Worm (Caenorhabditis elegans) whole organism, L4/young adult: ENCODE measurements around the gene nhr-3.
"Not testable (repeated sequence)": the region's sequence is repeated elsewhere in the genome, so short reads cannot be mapped to it uniquely, and the experiment has no call there.

Experiments
- W03F9.2 ChIP-seq: fragments of 150-350 bp; optimal IDR thresholded peaks from 2 replicates; lab custom pipeline; 2014; ENCODE audit warnings: missing biosample characterization, missing genetic modification characterization
- dao-5 ChIP-seq: sonication (generic microtip); optimal IDR thresholded peaks from 2 replicates; lab custom pipeline; 2016; ENCODE audit warnings: missing genotype, missing genetic modification characterization, moderate library complexity, missing compliant biosample characterization
- him-1 ChIP-seq: sonication (generic microtip); optimal IDR thresholded peaks from 2 replicates; lab custom pipeline; 2016; ENCODE audit warnings: missing genotype, missing genetic modification reagents, missing genetic modification characterization, missing compliant biosample characterization

Gene nhr-3

ce11 chrX:14557936-14558554, at the start of gene nhr-3:
Gene nhr-3 (plus strand): TSS chrX:14558504.
- TF ChIP-seq dao-5 (tag; lab: Kevin White, UChicago): no peak
- no peak for TF ChIP-seq him-1
- no peak for TF ChIP-seq W03F9.2 (tag; lab: Kevin White, UChicago)

- TF ChIP-seq dao-5 (tag; lab: Kevin White, UChicago) (no peak), W03F9.2 (tag; lab: Kevin White, UChicago) (no peak), him-1 (no peak)
These were observed 49.5 kb upstream of the nhr-3 start for ce11 chrX:14508823-14509259.

- TF ChIP-seq him-1: no peak
- TF ChIP-seq W03F9.2 (tag; lab: Kevin White, UChicago): no peak
- no peak for TF ChIP-seq dao-5 (tag; lab: Kevin White, UChicago)
These were observed 47.9 kb upstream of the nhr-3 start for ce11 chrX:14510358-14510757.

- no peak for TF ChIP-seq him-1
- TF ChIP-seq W03F9.2 (tag; lab: Kevin White, UChicago): no peak
- no peak for TF ChIP-seq dao-5 (tag; lab: Kevin White, UChicago)
These were observed 45.5 kb upstream of the nhr-3 start, which contains the start of gene fbxa-141 for ce11 chrX:14512817-14513216. Gene fbxa-141 (minus strand): TSS chrX:14512917.

ce11 chrX:14513462-14513861, 44.8 kb upstream of the nhr-3 start:
- TF ChIP-seq dao-5 (tag; lab: Kevin White, UChicago) (no peak), him-1 (no peak), W03F9.2 (tag; lab: Kevin White, UChicago) (no peak)

- TF ChIP-seq W03F9.2 (tag; lab: Kevin White, UChicago): no peak
- no peak for TF ChIP-seq him-1
These were observed 43.3 kb upstream of the nhr-3 start, which contains the start of gene gcsh-1 for ce11 chrX:14515028-14515427. Gene gcsh-1 (minus strand): TSS chrX:14515073.

ce11 chrX:14516560-14516959, 41.7 kb upstream of the nhr-3 start, which contains the start of gene D1025.10:
Gene D1025.10 (plus strand): TSS chrX:14516860.
- TF ChIP-seq dao-5 (tag; lab: Kevin White, UChicago): no peak
- no peak for TF ChIP-seq him-1
- no peak for TF ChIP-seq W03F9.2 (tag; lab: Kevin White, UChicago)

ce11 chrX:14517842-14518241, 40.5 kb upstream of the nhr-3 start:
- no peak for TF ChIP-seq dao-5 (tag; lab: Kevin White, UChicago)

ce11 chrX:14520463-14520862, 37.8 kb upstream of the nhr-3 start, which contains the start of gene D1025.1:
Gene D1025.1 (plus strand): TSS chrX:14520763.
- TF ChIP-seq W03F9.2 (tag; lab: Kevin White, UChicago) (no peak), dao-5 (tag; lab: Kevin White, UChicago) (no peak), him-1 (no peak)

ce11 chrX:14523275-14523674, 35.0 kb upstream of the nhr-3 start, which contains the start of gene nspc-16:
Gene nspc-16 (plus strand): TSS chrX:14523575.
- TF ChIP-seq W03F9.2 (tag; lab: Kevin White, UChicago) (no peak), him-1 (no peak), dao-5 (tag; lab: Kevin White, UChicago) (no peak)

ce11 chrX:14525081-14525324, 33.3 kb upstream of the nhr-3 start, which contains the start of gene nspc-17:
Gene nspc-17 (minus strand): TSS chrX:14525181.
- TF ChIP-seq him-1; W03F9.2 (tag; lab: Kevin White, UChicago); dao-5 (tag; lab: Kevin White, UChicago): not testable (repeated sequence)

- peak; percentile 99 for TF ChIP-seq him-1
- peak; percentile 98 for TF ChIP-seq W03F9.2 (tag; lab: Kevin White, UChicago)
- TF ChIP-seq dao-5 (tag; lab: Kevin White, UChicago): peak; percentile 87
These were observed 32.7 kb upstream of the nhr-3 start for ce11 chrX:14525325-14526305.

ce11 chrX:14527559-14527958, 30.7 kb upstream of the nhr-3 start, which contains the start of gene nspc-18:
Gene nspc-18 (minus strand): TSS chrX:14527659.
- TF ChIP-seq W03F9.2 (tag; lab: Kevin White, UChicago) (no peak), dao-5 (tag; lab: Kevin White, UChicago) (no peak), him-1 (no peak)

ce11 chrX:14528399-14528798, 29.9 kb upstream of the nhr-3 start, which contains the start of gene nspc-19:
Gene nspc-19 (plus strand): TSS chrX:14528699.
- TF ChIP-seq dao-5 (tag; lab: Kevin White, UChicago); W03F9.2 (tag; lab: Kevin White, UChicago); him-1: not testable (repeated sequence)
